Fruit fly (Drosophila melanogaster): ENCODE results near the gene CG9784.

DNA sequence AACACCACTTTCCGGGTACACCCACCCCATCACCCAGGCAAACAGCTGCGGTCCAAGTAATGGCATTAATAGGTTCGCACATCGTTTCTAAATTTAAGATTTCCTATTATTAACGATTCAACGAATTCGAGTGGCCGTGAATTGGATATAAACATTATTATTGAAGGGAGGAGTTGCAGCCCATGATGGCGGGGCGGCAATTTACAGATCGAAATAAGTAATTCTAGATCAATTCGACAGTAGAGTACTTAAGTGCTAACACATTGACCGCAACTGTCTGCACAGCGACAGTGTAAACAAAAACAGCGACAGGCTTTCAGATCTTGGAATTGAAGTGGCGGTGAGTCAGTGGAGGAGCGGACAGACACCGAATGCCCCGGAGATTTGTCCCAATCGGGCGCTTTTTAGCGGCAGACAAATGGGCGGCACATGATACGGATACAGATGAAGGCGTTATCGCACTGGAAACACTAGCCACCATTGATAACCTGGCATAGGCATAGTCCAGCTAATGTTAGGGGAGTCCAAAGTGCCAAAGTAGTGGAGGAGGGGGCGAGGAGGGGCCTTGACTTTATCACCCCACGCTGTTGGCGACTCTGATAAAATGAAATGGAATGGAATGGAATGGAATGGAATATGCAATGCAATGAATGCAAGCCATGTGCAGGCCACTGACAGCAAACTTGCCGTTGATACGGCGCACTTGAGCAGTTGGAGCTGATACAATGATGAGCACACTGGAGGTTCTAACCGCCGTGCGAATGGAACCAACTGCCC, 34.4 kb upstream of the CG9784 start:
- TF ChIP-seq fd64A (GFP tag; optimal IDR thresholded peaks at IDR 0.05) (no peak), E2f1 (GFP tag; IDR thresholded peaks at IDR 0.05) (no peak), CG12104 (GFP tag; optimal IDR thresholded peaks at IDR 0.05) (no peak), Meics (GFP tag; optimal IDR thresholded peaks at IDR 0.05) (no peak), fu2 (GFP tag; optimal IDR thresholded peaks at IDR 0.05) (no peak), unpg (GFP tag; optimal IDR thresholded peaks at IDR 0.05) (no peak), CG34422 (GFP tag; IDR thresholded peaks at IDR 0.05) (no peak), dmrt99B (tag; optimal IDR thresholded peaks at IDR 0.05) (no peak), CG18262 (tag; optimal IDR thresholded peaks at IDR 0.05) (no peak)
